Fruit fly (Drosophila melanogaster) whole organism, prepupa: ENCODE measurements around the gene sens.

Source experiments
- Blimp-1 ChIP-seq: fragments of 200-800 bp; sonication (Bioruptor generic); optimal IDR thresholded peaks from 3 replicates; lab custom pipeline; 2017; ENCODE audit warnings: missing biosample characterization, missing genetic modification characterization, mild to moderate bottlenecking, moderate library complexity, missing genetic modification reagents
- CG10631 ChIP-seq: fragments of 200-800 bp; sonication (Bioruptor generic); optimal IDR thresholded peaks from 2 replicates; lab custom pipeline; 2016; ENCODE audit warnings: missing biosample characterization, missing genetic modification characterization
- CG11294 ChIP-seq: fragments of 200-800 bp; sonication (Bioruptor generic); IDR thresholded peaks from 2 replicates; pipeline ENCODE4 v1.3.6; 2022; ENCODE audit warnings: missing biosample characterization, missing genetic modification characterization
- CG11902 ChIP-seq: fragments of 200-800 bp; sonication (Bioruptor generic); optimal IDR thresholded peaks from 3 replicates; lab custom pipeline; 2016; ENCODE audit warnings: missing biosample characterization, missing genetic modification characterization
- CG15336 ChIP-seq: fragments of 200-800 bp; sonication (Bioruptor generic); IDR thresholded peaks from 2 replicates; pipeline ENCODE4 v1.3.6; 2022; ENCODE audit warnings: missing biosample characterization, missing genetic modification characterization
- CG1621 ChIP-seq: fragments of 200-800 bp; sonication (Bioruptor generic); optimal IDR thresholded peaks from 3 replicates; lab custom pipeline; 2018; ENCODE audit warnings: missing biosample characterization, mild to moderate bottlenecking, missing genetic modification characterization
- CG16779 ChIP-seq: fragments of 200-800 bp; sonication (Bioruptor generic); optimal IDR thresholded peaks from 3 replicates; lab custom pipeline; 2017; ENCODE audit warnings: missing biosample characterization, mild to moderate bottlenecking, missing genetic modification characterization
- CG3032 ChIP-seq: fragments of 200-800 bp; optimal IDR thresholded peaks from 2 replicates; lab custom pipeline; 2019; ENCODE audit warnings: missing biosample characterization, mild to moderate bottlenecking, missing genetic modification characterization, moderate library complexity
- CG34406 ChIP-seq: fragments of 200-800 bp; sonication (Bioruptor generic); optimal IDR thresholded peaks from 3 replicates; lab custom pipeline; 2016; ENCODE audit warnings: missing biosample characterization, missing genetic modification characterization
- CG3919 ChIP-seq: fragments of 200-800 bp; sonication (Bioruptor generic); optimal IDR thresholded peaks from 3 replicates; lab custom pipeline; 2016; ENCODE audit warnings: missing biosample characterization, missing genetic modification characterization
- CG4318 ChIP-seq: fragments of 200-800 bp; sonication (Bioruptor generic); optimal IDR thresholded peaks from 3 replicates; lab custom pipeline; 2017; ENCODE audit warnings: missing biosample characterization, mild to moderate bottlenecking, missing genetic modification characterization
- CG6163 ChIP-seq: fragments of 200-800 bp; sonication (Bioruptor generic); IDR thresholded peaks from 3 replicates; pipeline ENCODE4 v1.3.6; 2022; ENCODE audit warnings: missing biosample characterization, missing genetic modification characterization
- CG6276 ChIP-seq: fragments of 200-800 bp; sonication (Bioruptor generic); optimal IDR thresholded peaks from 2 replicates; lab custom pipeline; 2017; ENCODE audit warnings: missing biosample characterization, mild to moderate bottlenecking, missing genetic modification characterization
- CG6792 ChIP-seq: fragments of 200-800 bp; sonication (Bioruptor generic); optimal IDR thresholded peaks from 3 replicates; lab custom pipeline; 2016; ENCODE audit warnings: missing biosample characterization, missing genetic modification characterization
- CG6808 ChIP-seq: fragments of 200-800 bp; sonication (Bioruptor generic); optimal IDR thresholded peaks from 3 replicates; lab custom pipeline; 2017; ENCODE audit warnings: missing biosample characterization, missing genetic modification characterization, mild to moderate bottlenecking, moderate library complexity, missing genetic modification reagents
- CG6854 ChIP-seq: fragments of 200-800 bp; sonication (Bioruptor generic); optimal IDR thresholded peaks from 2 replicates; lab custom pipeline; 2017; ENCODE audit warnings: missing biosample characterization, mild to moderate bottlenecking, missing genetic modification characterization
- CG8119 ChIP-seq: fragments of 200-800 bp; sonication (Bioruptor generic); IDR thresholded peaks from 3 replicates; pipeline ENCODE4 v1.3.6; 2022; ENCODE audit warnings: missing biosample characterization, missing genetic modification characterization
- CG8319 ChIP-seq: fragments of 200-800 bp; sonication (Bioruptor generic); optimal IDR thresholded peaks from 3 replicates; lab custom pipeline; 2016; ENCODE audit warnings: missing biosample characterization, missing genetic modification characterization
- CG8632 ChIP-seq: fragments of 200-800 bp; sonication (Bioruptor generic); optimal IDR thresholded peaks from 3 replicates; lab custom pipeline; 2016; ENCODE audit warnings: missing biosample characterization, missing genetic modification characterization
- CG9139 ChIP-seq: fragments of 200-800 bp; sonication (Bioruptor generic); optimal IDR thresholded peaks from 3 replicates; lab custom pipeline; 2017; ENCODE audit warnings: missing biosample characterization, mild to moderate bottlenecking, missing genetic modification characterization
- Eip75B ChIP-seq: fragments of 200-800 bp; sonication (Bioruptor generic); optimal IDR thresholded peaks from 3 replicates; lab custom pipeline; 2016; ENCODE audit warnings: missing biosample characterization, missing genetic modification characterization
- Eip78C ChIP-seq: fragments of 200-800 bp; sonication (Bioruptor generic); peaks from one replicate; lab custom pipeline; 2016; ENCODE audit warnings: missing biosample characterization, missing genetic modification characterization
- Eip93F ChIP-seq: fragments of 200-800 bp; sonication (Bioruptor generic); optimal IDR thresholded peaks from 2 replicates; lab custom pipeline; 2016; ENCODE audit warnings: missing biosample characterization, mild to moderate bottlenecking, missing genetic modification characterization
- Ets21C ChIP-seq: fragments of 200-800 bp; sonication (Bioruptor generic); optimal IDR thresholded peaks from 3 replicates; lab custom pipeline; 2016; ENCODE audit warnings: missing biosample characterization, missing genetic modification characterization
- Hr38 ChIP-seq: sonication (Bioruptor generic); optimal IDR thresholded peaks from 2 replicates; lab custom pipeline; 2016; ENCODE audit warnings: missing biosample characterization, missing genetic modification characterization
- Hr39 ChIP-seq: fragments of 200-800 bp; sonication (Bioruptor generic); optimal IDR thresholded peaks from 2 replicates; lab custom pipeline; 2016; ENCODE audit warnings: missing biosample characterization, missing genetic modification characterization
- Hr4 ChIP-seq: fragments of 200-800 bp; sonication (Bioruptor generic); optimal IDR thresholded peaks from 3 replicates; lab custom pipeline; 2016; ENCODE audit warnings: missing biosample characterization, missing genetic modification characterization
- Lpt ChIP-seq: fragments of 200-800 bp; sonication (Bioruptor generic); optimal IDR thresholded peaks from 3 replicates; lab custom pipeline; 2016; ENCODE audit warnings: missing biosample characterization, missing genetic modification characterization
- Smox ChIP-seq: fragments of 200-800 bp; sonication (Bioruptor generic); optimal IDR thresholded peaks from 3 replicates; lab custom pipeline; 2016; ENCODE audit warnings: missing biosample characterization, missing genetic modification characterization
- Sox102F ChIP-seq: fragments of 200-800 bp; sonication (Bioruptor generic); optimal IDR thresholded peaks from 2 replicates; lab custom pipeline; 2016; ENCODE audit warnings: missing biosample characterization, mild to moderate bottlenecking, missing genetic modification characterization
- Sox14 ChIP-seq: fragments of 200-800 bp; sonication (Bioruptor generic); optimal IDR thresholded peaks from 3 replicates; lab custom pipeline; 2016; ENCODE audit warnings: missing biosample characterization, missing genetic modification characterization
- Sox15 ChIP-seq: fragments of 200-800 bp; sonication (Bioruptor generic); optimal IDR thresholded peaks from 3 replicates; lab custom pipeline; 2016; ENCODE audit warnings: missing biosample characterization, missing genetic modification characterization
- achi ChIP-seq: fragments of 200-800 bp; sonication (Bioruptor generic); optimal IDR thresholded peaks from 3 replicates; lab custom pipeline; 2016; ENCODE audit warnings: missing biosample characterization, missing genetic modification characterization
- acj6 ChIP-seq: fragments of 200-800 bp; sonication (Bioruptor generic); optimal IDR thresholded peaks from 3 replicates; lab custom pipeline; 2016; ENCODE audit warnings: missing biosample characterization, missing genetic modification characterization
- dac ChIP-seq: fragments of 200-800 bp; sonication (Bioruptor generic); optimal IDR thresholded peaks from 2 replicates; lab custom pipeline; 2017; ENCODE audit warnings: missing biosample characterization, mild to moderate bottlenecking, missing genetic modification characterization
- dsx ChIP-seq: fragments of 200-800 bp; optimal IDR thresholded peaks from 3 replicates; lab custom pipeline; 2019; ENCODE audit warnings: missing biosample characterization, mild to moderate bottlenecking, missing genetic modification characterization, moderate library complexity; ENCODE audit not compliant: poor library complexity, severe bottlenecking
- eg ChIP-seq: fragments of 200-800 bp; sonication (Bioruptor generic); IDR thresholded peaks from 3 replicates; pipeline ENCODE4 v1.3.6; 2022; ENCODE audit warnings: missing biosample characterization, missing genetic modification characterization
- esn ChIP-seq: fragments of 200-800 bp; sonication (Bioruptor generic); optimal IDR thresholded peaks from 2 replicates; lab custom pipeline; 2016; ENCODE audit warnings: missing biosample characterization, mild to moderate bottlenecking, missing genetic modification characterization, moderate library complexity
- fd59A ChIP-seq: fragments of 200-800 bp; sonication (Bioruptor generic); optimal IDR thresholded peaks from 2 replicates; lab custom pipeline; 2017; ENCODE audit warnings: missing biosample characterization, mild to moderate bottlenecking, missing genetic modification characterization, missing genetic modification reagents
- fd85E ChIP-seq: fragments of 200-800 bp; sonication (Bioruptor generic); optimal IDR thresholded peaks from 3 replicates; lab custom pipeline; 2016; ENCODE audit warnings: missing biosample characterization, missing genetic modification characterization
- fkh ChIP-seq: fragments of 200-800 bp; sonication (Bioruptor generic); optimal IDR thresholded peaks from 3 replicates; lab custom pipeline; 2017; ENCODE audit warnings: missing biosample characterization, mild to moderate bottlenecking, missing genetic modification characterization, moderate library complexity
- lz ChIP-seq: fragments of 200-800 bp; sonication (Bioruptor generic); optimal IDR thresholded peaks from 3 replicates; lab custom pipeline; 2016; ENCODE audit warnings: missing biosample characterization, missing genetic modification characterization
- spab ChIP-seq: fragments of 200-800 bp; sonication (Bioruptor generic); optimal IDR thresholded peaks from 2 replicates; lab custom pipeline; 2017; ENCODE audit warnings: missing biosample characterization, mild to moderate bottlenecking, missing genetic modification characterization, missing genetic modification reagents
- ss ChIP-seq, 2 experiments: fragments of 200-800 bp; sonication (Bioruptor generic); optimal IDR thresholded peaks; 2 replicates in 1 of 2; 3 replicates in 1 of 2; lab custom pipeline; 2017 to 2018; ENCODE audit warnings: mild to moderate bottlenecking in 2 of 2, missing biosample characterization in 2 of 2, missing genetic modification characterization in 2 of 2, moderate library complexity in 1 of 2
- svp ChIP-seq: fragments of 200-800 bp; sonication (Bioruptor generic); peaks from one replicate; lab custom pipeline; 2016; ENCODE audit warnings: missing biosample characterization, missing genetic modification characterization
- topi ChIP-seq: fragments of 200-800 bp; sonication (Bioruptor generic); optimal IDR thresholded peaks from 3 replicates; lab custom pipeline; 2016; ENCODE audit warnings: missing biosample characterization, missing genetic modification characterization
- vri ChIP-seq: fragments of 200-800 bp; sonication (Bioruptor generic); optimal IDR thresholded peaks from 3 replicates; lab custom pipeline; 2016; ENCODE audit warnings: missing biosample characterization, mild to moderate bottlenecking, missing genetic modification characterization

Gene sens

dm6 chr3L:13400872-13401418, at the start of gene sens:
TSS of gene sens (minus strand) at chr3L:13401125.
- TF ChIP-seq CG6792 (GFP tag; lab: Kevin White, UChicago): no peak
- 0 out of 3 replicates have a peak, but pooled peaks have one; percentile 40 for TF ChIP-seq CG6163 (GFP tag; lab: Robert Waterston, UW)
- TF ChIP-seq ss (GFP tag; optimal IDR thresholded peaks at IDR 0.05; lab: Kevin White, UChicago): peak; percentile 33 to 39
- TF ChIP-seq Sox102F: peak; percentile 6
- TF ChIP-seq CG9139 (GFP tag; lab: Kevin White, UChicago): peak; percentile 6
- no peak for TF ChIP-seq CG10631
- TF ChIP-seq Eip78C (GFP tag; lab: Kevin White, UChicago): peak; percentile 13
- TF ChIP-seq fkh (GFP tag; lab: Kevin White, UChicago): peak; percentile 16
- TF ChIP-seq CG8119 (GFP tag; lab: Robert Waterston, UW): no peak
- TF ChIP-seq topi (GFP tag; lab: Kevin White, UChicago): peak; percentile 8
- peak; percentile 35 for TF ChIP-seq esn (GFP tag; lab: Kevin White, UChicago)
- no peak for TF ChIP-seq CG6276
- TF ChIP-seq CG6854 (GFP tag; lab: Kevin White, UChicago): peak; percentile 23

- TF ChIP-seq Lpt (peak; percentile 41), spab (GFP tag; lab: Kevin White, UChicago) (no peak), Blimp-1 (GFP tag; lab: Kevin White, UChicago) (peak; percentile 81), dac (GFP tag; lab: Kevin White, UChicago) (no peak), CG16779 (tag; lab: Kevin White, UChicago) (no peak), Sox102F (peak; percentile 36), CG6792 (GFP tag; lab: Kevin White, UChicago) (peak; percentile 29), lz (GFP tag; lab: Kevin White, UChicago) (peak; percentile 18), CG11902 (peak; percentile 66), svp (GFP tag; lab: Kevin White, UChicago) (peak; percentile 81), CG4318 (GFP tag; lab: Kevin White, UChicago) (peak; percentile 3), Eip78C (GFP tag; lab: Kevin White, UChicago) (peak; percentile 60), acj6 (peak; percentile 46), Hr38 (no peak), fkh (GFP tag; lab: Kevin White, UChicago) (no peak), CG3032 (tag; lab: Kevin White, UChicago) (peak; percentile 44), fd85E (GFP tag; lab: Kevin White, UChicago) (peak; percentile 10), Eip93F (GFP tag; lab: Kevin White, UChicago) (no peak), CG8319 (GFP tag; lab: Kevin White, UChicago) (no peak), vri (GFP tag; lab: Kevin White, UChicago) (no peak), Sox14 (GFP tag; lab: Kevin White, UChicago) (peak; percentile 23), CG15336 (0 out of 2 replicates have a peak, but pooled peaks have one; percentile 18), Ets21C (no peak), Sox15 (GFP tag; lab: Kevin White, UChicago) (no peak), CG34406 (GFP tag; lab: Kevin White, UChicago) (no peak), CG6854 (GFP tag; lab: Kevin White, UChicago) (peak; percentile 48), dsx (no peak), CG11294 (peak; percentile 51; the same call in 1 of the 2 replicates), CG8632 (GFP tag; lab: Kevin White, UChicago) (no peak), fd59A (GFP tag; lab: Kevin White, UChicago) (no peak), CG9139 (GFP tag; lab: Kevin White, UChicago) (peak; percentile 28), achi (GFP tag; lab: Kevin White, UChicago) (peak; percentile 42), CG6808 (GFP tag; lab: Kevin White, UChicago) (peak; percentile 36), ss (GFP tag; optimal IDR thresholded peaks at IDR 0.05; lab: Kevin White, UChicago) (no peak), topi (GFP tag; lab: Kevin White, UChicago) (peak; percentile 65), CG8119 (GFP tag; lab: Robert Waterston, UW) (peak; percentile 38; the same call in 2 of the 3 replicates), CG1621 (tag; lab: Kevin White, UChicago) (no peak), Hr4 (GFP tag; lab: Kevin White, UChicago) (peak; percentile 30), Hr39 (GFP tag; lab: Kevin White, UChicago) (no peak), Smox (GFP tag; lab: Kevin White, UChicago) (no peak), CG3919 (peak; percentile 89), Eip75B (GFP tag; lab: Kevin White, UChicago) (no peak), eg (GFP tag; lab: Robert Waterston, UW) (peak; percentile 87)
Measured at dm6 chr3L:13450177-13450793, 49.4 kb upstream of the sens start, which contains the start of the genes JMJD7 and CG10738. TSS of gene JMJD7 (minus strand) at chr3L:13450283. TSS of gene CG10738 (plus strand) at chr3L:13450770.
